Fruit fly (Drosophila melanogaster) whole organism, prepupa: ENCODE measurements around the gene Vajk1.
A peak's percentile ranks its signal among the peaks of the same experiment; 100 is the strongest.

Source experiments
- Blimp-1 ChIP-seq: fragments of 200-800 bp; sonication (Bioruptor generic); optimal IDR thresholded peaks from 3 replicates; lab custom pipeline; 2017; ENCODE audit warnings: missing biosample characterization, missing genetic modification characterization, mild to moderate bottlenecking, moderate library complexity, missing genetic modification reagents
- CG10669 ChIP-seq: fragments of 200-800 bp; sonication (Bioruptor generic); optimal IDR thresholded peaks from 3 replicates; lab custom pipeline; 2018; ENCODE audit warnings: missing biosample characterization, mild to moderate bottlenecking, missing genetic modification characterization, moderate library complexity
- CG11762 ChIP-seq: fragments of 200-800 bp; sonication (Bioruptor generic); optimal IDR thresholded peaks from 3 replicates; lab custom pipeline; 2016; ENCODE audit warnings: missing biosample characterization, missing genetic modification characterization; ENCODE audit not compliant: insufficient read depth
- CG15336 ChIP-seq: fragments of 200-800 bp; sonication (Bioruptor generic); IDR thresholded peaks from 2 replicates; pipeline ENCODE4 v1.3.6; 2022; ENCODE audit warnings: missing biosample characterization, missing genetic modification characterization
- CG16779 ChIP-seq: fragments of 200-800 bp; sonication (Bioruptor generic); optimal IDR thresholded peaks from 3 replicates; lab custom pipeline; 2017; ENCODE audit warnings: missing biosample characterization, mild to moderate bottlenecking, missing genetic modification characterization
- CG3032 ChIP-seq: fragments of 200-800 bp; optimal IDR thresholded peaks from 2 replicates; lab custom pipeline; 2019; ENCODE audit warnings: missing biosample characterization, mild to moderate bottlenecking, missing genetic modification characterization, moderate library complexity
- CG6163 ChIP-seq: fragments of 200-800 bp; sonication (Bioruptor generic); IDR thresholded peaks from 3 replicates; pipeline ENCODE4 v1.3.6; 2022; ENCODE audit warnings: missing biosample characterization, missing genetic modification characterization
- CG6276 ChIP-seq: fragments of 200-800 bp; sonication (Bioruptor generic); optimal IDR thresholded peaks from 2 replicates; lab custom pipeline; 2017; ENCODE audit warnings: missing biosample characterization, mild to moderate bottlenecking, missing genetic modification characterization
- CG6792 ChIP-seq: fragments of 200-800 bp; sonication (Bioruptor generic); optimal IDR thresholded peaks from 3 replicates; lab custom pipeline; 2016; ENCODE audit warnings: missing biosample characterization, missing genetic modification characterization
- CG6808 ChIP-seq: fragments of 200-800 bp; sonication (Bioruptor generic); optimal IDR thresholded peaks from 3 replicates; lab custom pipeline; 2017; ENCODE audit warnings: missing biosample characterization, missing genetic modification characterization, mild to moderate bottlenecking, moderate library complexity, missing genetic modification reagents
- CG6854 ChIP-seq: fragments of 200-800 bp; sonication (Bioruptor generic); optimal IDR thresholded peaks from 2 replicates; lab custom pipeline; 2017; ENCODE audit warnings: missing biosample characterization, mild to moderate bottlenecking, missing genetic modification characterization
- CG7368 ChIP-seq: fragments of 200-800 bp; sonication (Bioruptor generic); optimal IDR thresholded peaks from 3 replicates; lab custom pipeline; 2016; ENCODE audit warnings: missing biosample characterization, missing genetic modification characterization
- CG8319 ChIP-seq: fragments of 200-800 bp; sonication (Bioruptor generic); optimal IDR thresholded peaks from 3 replicates; lab custom pipeline; 2016; ENCODE audit warnings: missing biosample characterization, missing genetic modification characterization
- CG8632 ChIP-seq: fragments of 200-800 bp; sonication (Bioruptor generic); optimal IDR thresholded peaks from 3 replicates; lab custom pipeline; 2016; ENCODE audit warnings: missing biosample characterization, missing genetic modification characterization
- CG9139 ChIP-seq: fragments of 200-800 bp; sonication (Bioruptor generic); optimal IDR thresholded peaks from 3 replicates; lab custom pipeline; 2017; ENCODE audit warnings: missing biosample characterization, mild to moderate bottlenecking, missing genetic modification characterization
- Eip78C ChIP-seq: fragments of 200-800 bp; sonication (Bioruptor generic); peaks from one replicate; lab custom pipeline; 2016; ENCODE audit warnings: missing biosample characterization, missing genetic modification characterization
- Eip93F ChIP-seq: fragments of 200-800 bp; sonication (Bioruptor generic); optimal IDR thresholded peaks from 2 replicates; lab custom pipeline; 2016; ENCODE audit warnings: missing biosample characterization, mild to moderate bottlenecking, missing genetic modification characterization
- Ets21C ChIP-seq: fragments of 200-800 bp; sonication (Bioruptor generic); optimal IDR thresholded peaks from 3 replicates; lab custom pipeline; 2016; ENCODE audit warnings: missing biosample characterization, missing genetic modification characterization
- Hr38 ChIP-seq: sonication (Bioruptor generic); optimal IDR thresholded peaks from 2 replicates; lab custom pipeline; 2016; ENCODE audit warnings: missing biosample characterization, missing genetic modification characterization
- Hr4 ChIP-seq: fragments of 200-800 bp; sonication (Bioruptor generic); optimal IDR thresholded peaks from 3 replicates; lab custom pipeline; 2016; ENCODE audit warnings: missing biosample characterization, missing genetic modification characterization
- Lpt ChIP-seq: fragments of 200-800 bp; sonication (Bioruptor generic); optimal IDR thresholded peaks from 3 replicates; lab custom pipeline; 2016; ENCODE audit warnings: missing biosample characterization, missing genetic modification characterization
- achi ChIP-seq: fragments of 200-800 bp; sonication (Bioruptor generic); optimal IDR thresholded peaks from 3 replicates; lab custom pipeline; 2016; ENCODE audit warnings: missing biosample characterization, missing genetic modification characterization
- esn ChIP-seq: fragments of 200-800 bp; sonication (Bioruptor generic); optimal IDR thresholded peaks from 2 replicates; lab custom pipeline; 2016; ENCODE audit warnings: missing biosample characterization, mild to moderate bottlenecking, missing genetic modification characterization, moderate library complexity
- fd59A ChIP-seq: fragments of 200-800 bp; sonication (Bioruptor generic); optimal IDR thresholded peaks from 2 replicates; lab custom pipeline; 2017; ENCODE audit warnings: missing biosample characterization, mild to moderate bottlenecking, missing genetic modification characterization, missing genetic modification reagents
- fd85E ChIP-seq: fragments of 200-800 bp; sonication (Bioruptor generic); optimal IDR thresholded peaks from 3 replicates; lab custom pipeline; 2016; ENCODE audit warnings: missing biosample characterization, missing genetic modification characterization
- fkh ChIP-seq: fragments of 200-800 bp; sonication (Bioruptor generic); optimal IDR thresholded peaks from 3 replicates; lab custom pipeline; 2017; ENCODE audit warnings: missing biosample characterization, mild to moderate bottlenecking, missing genetic modification characterization, moderate library complexity
- net ChIP-seq: fragments of 200-800 bp; sonication (Bioruptor generic); optimal IDR thresholded peaks from 3 replicates; lab custom pipeline; 2016; ENCODE audit warnings: missing biosample characterization, missing genetic modification characterization
- pdm3 ChIP-seq: fragments of 200-800 bp; sonication (Bioruptor generic); optimal IDR thresholded peaks from 3 replicates; lab custom pipeline; 2016; ENCODE audit warnings: missing biosample characterization, missing genetic modification characterization
- spab ChIP-seq: fragments of 200-800 bp; sonication (Bioruptor generic); optimal IDR thresholded peaks from 2 replicates; lab custom pipeline; 2017; ENCODE audit warnings: missing biosample characterization, mild to moderate bottlenecking, missing genetic modification characterization, missing genetic modification reagents
- ss ChIP-seq, 2 experiments: fragments of 200-800 bp; sonication (Bioruptor generic); optimal IDR thresholded peaks; 2 replicates in 1 of 2; 3 replicates in 1 of 2; lab custom pipeline; 2017 to 2018; ENCODE audit warnings: mild to moderate bottlenecking in 2 of 2, missing biosample characterization in 2 of 2, missing genetic modification characterization in 2 of 2, moderate library complexity in 1 of 2
- svp ChIP-seq: fragments of 200-800 bp; sonication (Bioruptor generic); peaks from one replicate; lab custom pipeline; 2016; ENCODE audit warnings: missing biosample characterization, missing genetic modification characterization
- topi ChIP-seq: fragments of 200-800 bp; sonication (Bioruptor generic); optimal IDR thresholded peaks from 3 replicates; lab custom pipeline; 2016; ENCODE audit warnings: missing biosample characterization, missing genetic modification characterization
- vri ChIP-seq: fragments of 200-800 bp; sonication (Bioruptor generic); optimal IDR thresholded peaks from 3 replicates; lab custom pipeline; 2016; ENCODE audit warnings: missing biosample characterization, mild to moderate bottlenecking, missing genetic modification characterization

Vajk1 gene

DNA sequence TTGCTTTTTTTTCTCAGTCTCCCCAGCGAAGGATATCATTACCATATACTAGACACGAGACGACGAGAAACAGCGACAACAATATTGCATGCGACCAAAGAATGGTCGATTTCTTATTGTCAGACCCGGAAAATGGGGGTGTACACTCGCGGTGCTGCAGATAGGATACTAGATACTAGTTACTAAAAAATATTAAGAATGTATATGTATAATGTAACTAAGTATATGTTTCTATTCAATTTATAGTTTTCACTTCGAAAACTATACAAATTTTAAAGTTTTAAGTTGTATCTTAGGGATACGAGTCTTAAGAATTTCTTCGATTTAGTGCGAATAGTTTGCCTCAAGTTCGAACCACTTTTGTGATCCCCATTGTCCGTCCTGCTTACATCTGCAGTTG is 29.9 kb downstream of the Vajk1 start (continued):
- TF ChIP-seq svp (GFP tag; lab: Kevin White, UChicago) (peak; percentile 48), CG3032 (peak; percentile 72), CG6163 (peak; percentile 43; the same call in 1 of the 3 replicates), CG7368 (peak; percentile 35), fkh (GFP tag; lab: Kevin White, UChicago) (no peak), CG8632 (GFP tag; lab: Kevin White, UChicago) (peak; percentile 57), CG11762 (GFP tag; lab: Kevin White, UChicago) (peak; percentile 36), Blimp-1 (GFP tag; lab: Kevin White, UChicago) (no peak), net (GFP tag; lab: Kevin White, UChicago) (no peak), esn (GFP tag; lab: Kevin White, UChicago) (peak; percentile 43)

- TF ChIP-seq pdm3 (GFP tag; lab: Kevin White, UChicago): no peak
- no peak for TF ChIP-seq fkh (GFP tag; lab: Kevin White, UChicago)
- TF ChIP-seq spab (GFP tag; lab: Kevin White, UChicago): no peak
- no peak for TF ChIP-seq CG15336 (GFP tag; lab: Robert Waterston, UW)
- no peak for TF ChIP-seq CG6792 (GFP tag; lab: Kevin White, UChicago)
- TF ChIP-seq CG9139 (GFP tag; lab: Kevin White, UChicago): no peak
- no peak for TF ChIP-seq CG8319
- TF ChIP-seq CG10669 (GFP tag; lab: Kevin White, UChicago): no peak
- TF ChIP-seq CG11762 (GFP tag; lab: Kevin White, UChicago): no peak
- TF ChIP-seq Eip93F (GFP tag; lab: Kevin White, UChicago): no peak
- no peak for TF ChIP-seq CG6276 (GFP tag; lab: Kevin White, UChicago)
- TF ChIP-seq Lpt: no peak
- TF ChIP-seq Hr4 (GFP tag; lab: Kevin White, UChicago): no peak
- TF ChIP-seq CG6854 (GFP tag; lab: Kevin White, UChicago): no peak
- TF ChIP-seq Hr38: no peak
- no peak for TF ChIP-seq achi
Observed at dm6 chr2L:13892826-13893225, 30.5 kb downstream of the Vajk1 start.

dm6 chr2L:13889934-13890333 is 33.4 kb downstream of the Vajk1 start:
- TF ChIP-seq vri (peak; percentile 52), Ets21C (no peak), CG11762 (GFP tag; lab: Kevin White, UChicago) (no peak), net (GFP tag; lab: Kevin White, UChicago) (no peak), fd85E (GFP tag; lab: Kevin White, UChicago) (no peak)

DNA sequence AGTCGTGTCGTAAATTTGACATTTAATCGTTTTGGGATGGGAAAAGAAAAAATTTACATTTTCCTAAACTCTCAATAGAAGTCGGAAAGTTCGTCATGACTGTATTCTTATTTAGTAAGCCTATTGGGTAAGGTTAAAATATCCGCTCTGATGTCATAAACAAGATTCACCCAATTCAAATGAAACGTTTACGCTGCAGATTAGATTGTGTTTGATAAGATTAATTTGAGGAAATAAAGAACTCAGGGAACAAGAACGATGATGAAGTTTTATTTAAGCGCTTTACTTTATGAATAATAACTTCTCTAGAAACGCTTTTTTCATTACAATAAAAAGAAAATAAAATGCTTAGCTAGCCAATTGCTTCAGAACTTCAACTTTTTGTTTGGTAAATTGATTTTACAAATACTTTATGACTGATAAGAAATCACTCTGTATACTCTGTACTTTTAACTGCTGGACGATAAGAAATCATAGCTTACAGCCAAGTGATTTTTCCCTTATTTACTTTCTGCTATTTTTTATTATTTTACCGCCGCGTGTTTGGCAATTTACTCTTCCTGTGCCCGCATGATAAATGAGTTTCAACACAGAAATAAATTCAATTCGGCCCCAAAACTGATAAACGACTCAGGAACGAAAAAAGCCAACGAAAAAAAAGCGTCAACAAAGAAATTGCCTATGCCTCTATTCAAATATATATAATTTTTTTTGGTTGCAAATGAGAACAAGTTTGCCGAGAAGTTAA is 36.9 kb downstream of the Vajk1 start:
- TF ChIP-seq Eip78C (GFP tag; lab: Kevin White, UChicago) (peak; percentile 20), fd59A (no peak), CG6276 (GFP tag; lab: Kevin White, UChicago) (no peak), CG6808 (GFP tag; lab: Kevin White, UChicago) (peak; percentile 15), ss (GFP tag; optimal IDR thresholded peaks at IDR 0.05; lab: Kevin White, UChicago) (peak in 1 of 2 experiments; percentile 5), vri (peak; percentile 54), CG16779 (tag; lab: Kevin White, UChicago) (no peak), fkh (GFP tag; lab: Kevin White, UChicago) (peak; percentile 59), svp (GFP tag; lab: Kevin White, UChicago) (peak; percentile 65), Blimp-1 (GFP tag; lab: Kevin White, UChicago) (peak; percentile 8), Eip93F (GFP tag; lab: Kevin White, UChicago) (peak; percentile 69), CG6854 (GFP tag; lab: Kevin White, UChicago) (peak; percentile 58), net (GFP tag; lab: Kevin White, UChicago) (no peak), topi (GFP tag; lab: Kevin White, UChicago) (peak; percentile 1)
